Fruit fly (Drosophila melanogaster) whole organism, adult: Measurements from ENCODE around the gene CG34165.

ENCODE experiments used
- CG11617 ChIP-seq: fragments of 200-800 bp; sonication (Bioruptor generic); optimal IDR thresholded peaks from 2 replicates; lab custom pipeline; 2017; ENCODE audit warnings: mild to moderate bottlenecking, missing biosample characterization, missing genetic modification reagents, missing genetic modification characterization
- CG14711 ChIP-seq: fragments of 200-800 bp; sonication (Bioruptor generic); optimal IDR thresholded peaks from 2 replicates; lab custom pipeline; 2018; ENCODE audit warnings: missing biosample characterization, mild to moderate bottlenecking, missing genetic modification characterization, moderate library complexity
- CG7045 ChIP-seq: fragments of 200-800 bp; sonication (Bioruptor generic); optimal IDR thresholded peaks from 2 replicates; lab custom pipeline; 2017; ENCODE audit warnings: missing biosample characterization, mild to moderate bottlenecking, missing genetic modification characterization
- CG7101 ChIP-seq: fragments of 200-800 bp; sonication (Bioruptor generic); optimal IDR thresholded peaks from 2 replicates; lab custom pipeline; 2018; ENCODE audit warnings: missing biosample characterization, mild to moderate bottlenecking, missing genetic modification characterization, moderate library complexity
- Clk ChIP-seq: fragments of 200-800 bp; sonication (Bioruptor generic); optimal IDR thresholded peaks from 2 replicates; lab custom pipeline; 2017; ENCODE audit warnings: missing biosample characterization, missing genetic modification characterization
- Hr96 ChIP-seq: fragments of 200-800 bp; sonication (Bioruptor generic); optimal IDR thresholded peaks from 2 replicates; lab custom pipeline; 2016; ENCODE audit warnings: missing biosample characterization, missing genetic modification characterization
- Mnt ChIP-seq: fragments of 200-800 bp; sonication (Bioruptor generic); optimal IDR thresholded peaks from 2 replicates; lab custom pipeline; 2016; ENCODE audit warnings: missing biosample characterization, mild to moderate bottlenecking, missing genetic modification characterization
- bab1 ChIP-seq: fragments of 200-800 bp; sonication (Bioruptor generic); optimal IDR thresholded peaks from 3 replicates; lab custom pipeline; 2019; ENCODE audit warnings: missing biosample characterization, mild to moderate bottlenecking, missing genetic modification characterization, moderate library complexity
- cic ChIP-seq: fragments of 200-800 bp; sonication (Bioruptor generic); optimal IDR thresholded peaks from 2 replicates; lab custom pipeline; 2017; ENCODE audit warnings: missing biosample characterization, mild to moderate bottlenecking, missing genetic modification characterization, moderate library complexity
- cnc ChIP-seq, 2 experiments: fragments of >200 bp; optimal IDR thresholded peaks; 2 replicates each; lab custom pipeline; 2017
- kay ChIP-seq: fragments of 200-800 bp; sonication (Bioruptor generic); peaks from one replicate; lab custom pipeline; 2016; ENCODE audit warnings: missing biosample characterization, missing genetic modification characterization, borderline replicate concordance
- ovo ChIP-seq: fragments of 200-800 bp; sonication (Bioruptor generic); optimal IDR thresholded peaks from 2 replicates; lab custom pipeline; 2016; ENCODE audit warnings: missing biosample characterization, missing genetic modification characterization
- pad ChIP-seq: fragments of 200-800 bp; sonication (Bioruptor generic); optimal IDR thresholded peaks from 3 replicates; lab custom pipeline; 2017; ENCODE audit warnings: missing biosample characterization, missing genetic modification characterization, mild to moderate bottlenecking, moderate library complexity, missing genetic modification reagents
- toe ChIP-seq: fragments of 200-800 bp; sonication (Bioruptor generic); optimal IDR thresholded peaks from 2 replicates; lab custom pipeline; 2016; ENCODE audit warnings: missing biosample characterization, missing genetic modification characterization

dm6 chr2L:14664952-14665607 is 48.5 kb upstream of the CG34165 start:
- TF ChIP-seq Mnt (GFP tag; lab: Kevin White, UChicago): no peak
- TF ChIP-seq toe (GFP tag; lab: Kevin White, UChicago): no peak
- no peak for TF ChIP-seq pad (GFP tag; lab: Kevin White, UChicago)
- no peak for TF ChIP-seq CG7101 (tag; lab: Kevin White, UChicago)
- no peak for TF ChIP-seq cic (GFP tag; lab: Kevin White, UChicago)
- no peak for TF ChIP-seq bab1 (GFP tag; lab: Kevin White, UChicago)
- TF ChIP-seq kay (GFP tag; lab: Kevin White, UChicago): no peak
- no peak for TF ChIP-seq CG11617 (GFP tag; lab: Kevin White, UChicago)
- no peak for TF ChIP-seq ovo (GFP tag; lab: Kevin White, UChicago)
- no peak for TF ChIP-seq cnc (optimal IDR thresholded peaks at IDR 0.05; lab: Kevin White, UChicago)
- TF ChIP-seq Clk (GFP tag; lab: Kevin White, UChicago): no peak
- TF ChIP-seq Hr96 (GFP tag; lab: Kevin White, UChicago): no peak
- TF ChIP-seq CG14711 (tag; lab: Kevin White, UChicago): no peak
- no peak for TF ChIP-seq CG7045 (GFP tag; lab: Kevin White, UChicago)
